Fruit fly (Drosophila melanogaster) Kc167 (cell line): ENCODE results near the gene CG32024.

ENCODE experiments used
- Myc ChIP-seq: fragments of >200 bp; optimal IDR thresholded peaks from 2 replicates; lab custom pipeline; 2017; ENCODE audit warnings: missing external identifiers
- Sin3A ChIP-seq: fragments of >200 bp; optimal IDR thresholded peaks from 2 replicates; lab custom pipeline; 2018; ENCODE audit warnings: missing external identifiers
- h ChIP-seq: fragments of >200 bp; optimal IDR thresholded peaks from 3 replicates; lab custom pipeline; 2018; ENCODE audit warnings: missing external identifiers
- insv ChIP-seq: fragments of >200 bp; optimal IDR thresholded peaks from 3 replicates; lab custom pipeline; 2018; ENCODE audit warnings: missing external identifiers
- psq ChIP-seq: fragments of >200 bp; optimal IDR thresholded peaks from 2 replicates; lab custom pipeline; 2017; ENCODE audit warnings: missing external identifiers
- ttk ChIP-seq: sonication (Bioruptor generic); optimal IDR thresholded peaks from 2 replicates; lab custom pipeline; 2017; ENCODE audit warnings: missing external identifiers

DNA sequence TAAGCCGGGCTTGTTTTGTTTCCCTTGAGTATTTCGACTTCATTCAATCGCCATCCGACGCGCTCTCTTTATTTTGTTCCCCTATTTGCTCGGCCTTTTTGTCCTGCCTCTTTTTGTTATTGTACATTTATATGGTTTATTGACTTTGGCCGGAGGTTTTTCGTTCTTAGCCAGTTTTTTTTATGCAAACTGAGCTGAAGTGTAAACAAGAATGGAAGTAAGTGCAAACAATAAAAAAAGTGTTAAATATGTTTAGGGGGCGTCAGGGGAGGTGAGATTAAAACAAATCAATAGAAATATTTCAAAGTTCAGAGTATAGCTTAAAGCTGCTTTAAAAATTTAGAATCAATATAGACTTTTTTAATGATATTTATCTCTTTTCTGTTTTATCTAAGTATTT, 27.1 kb downstream of the CG32024 start:
- TF ChIP-seq Myc (lab: Kevin White, UChicago), result no peak
- no peak for TF ChIP-seq h (lab: Kevin White, UChicago)
- TF ChIP-seq psq, result no peak
- TF ChIP-seq insv (lab: Kevin White, UChicago), result no peak
- no peak for TF ChIP-seq ttk
- TF ChIP-seq Sin3A (lab: Kevin White, UChicago), result no peak
